Worm (Caenorhabditis elegans): ENCODE data around the gene ZK1073.2.

The ZK1073.2 gene

DNA sequence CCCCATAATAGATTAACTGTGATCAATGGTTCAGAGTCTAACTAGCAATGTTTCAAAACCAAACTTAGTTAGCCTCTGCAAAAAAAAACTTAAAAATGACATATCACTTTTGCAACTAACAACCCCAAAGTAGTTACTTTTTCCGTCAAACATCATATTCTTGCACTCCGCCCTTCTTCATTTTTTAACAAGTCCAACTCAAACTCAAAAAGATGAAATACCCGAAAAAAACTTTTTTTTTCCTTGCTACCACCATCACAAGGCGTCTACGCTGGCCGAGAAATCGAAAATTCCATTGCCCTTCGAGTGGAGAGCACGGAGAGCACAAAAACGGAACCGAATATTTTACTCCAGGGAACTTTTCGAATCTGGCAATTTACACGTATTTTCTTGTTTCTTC is 2.4 kb downstream of the ZK1073.2 start:
- TF ChIP-seq scrt-1 (GFP tag; IDR thresholded peaks at IDR 0.05) = no peak
- TF ChIP-seq hnd-1 (tag; optimal IDR thresholded peaks at IDR 0.05) = no peak
- TF ChIP-seq aly-1 (tag; optimal IDR thresholded peaks at IDR 0.05) = no peak
- TF ChIP-seq tbx-11 (GFP tag; IDR thresholded peaks at IDR 0.05) = no peak
- no peak for TF ChIP-seq hmg-4 (GFP tag; optimal IDR thresholded peaks at IDR 0.05)
- no peak for TF ChIP-seq B0310.2 (tag; optimal IDR thresholded peaks at IDR 0.05)
- no peak for TF ChIP-seq ceh-13 (GFP tag; optimal IDR thresholded peaks at IDR 0.05)
- no peak for TF ChIP-seq ets-7 (tag; optimal IDR thresholded peaks at IDR 0.05)
- TF ChIP-seq tbx-37 (GFP tag; conservative IDR thresholded peaks at IDR 0.05) = no peak
- no peak for TF ChIP-seq hmbx-1 (tag; optimal IDR thresholded peaks at IDR 0.05)
- no peak for TF ChIP-seq ama-1 (optimal IDR thresholded peaks at IDR 0.05)
- no peak for TF ChIP-seq flt-1 (GFP tag; IDR thresholded peaks at IDR 0.05)
- TF ChIP-seq F13C5.2 (tag; optimal IDR thresholded peaks at IDR 0.05) = no peak
- TF ChIP-seq sea-1 (GFP tag; conservative IDR thresholded peaks at IDR 0.05) = no peak
- no peak for TF ChIP-seq ceh-36 (tag; optimal IDR thresholded peaks at IDR 0.05)

DNA sequence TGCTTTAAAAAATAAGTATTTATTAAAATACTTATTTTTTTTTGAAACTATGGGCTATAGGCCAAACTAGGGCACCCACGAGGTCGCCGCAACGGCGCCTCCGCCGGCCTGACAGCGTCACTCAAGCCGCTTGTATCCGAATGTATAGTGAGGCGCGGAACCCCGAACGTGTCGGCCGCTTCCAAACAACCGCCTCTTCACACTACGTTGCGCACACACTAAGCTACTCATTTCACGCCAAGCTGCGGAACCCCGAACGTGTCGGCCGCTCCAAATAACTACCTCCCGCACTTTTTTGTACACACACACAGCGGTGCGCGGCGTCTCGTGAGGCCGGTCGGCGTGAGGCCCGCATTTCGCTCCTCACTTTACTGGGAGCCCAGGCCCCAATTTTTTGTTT is 9.4 kb downstream of the ZK1073.2 start:
- TF ChIP-seq ceh-13 (GFP tag; optimal IDR thresholded peaks at IDR 0.05) (no peak), ama-1 (optimal IDR thresholded peaks at IDR 0.05) (no peak), tra-4 (tag; optimal IDR thresholded peaks at IDR 0.05) (no peak), hmg-4 (GFP tag; optimal IDR thresholded peaks at IDR 0.05) (no peak), scrt-1 (GFP tag; IDR thresholded peaks at IDR 0.05) (no peak), hnd-1 (tag; optimal IDR thresholded peaks at IDR 0.05) (no peak), pes-1 (GFP tag; IDR thresholded peaks at IDR 0.05) (no peak), hmbx-1 (tag; optimal IDR thresholded peaks at IDR 0.05) (no peak), B0310.2 (tag; optimal IDR thresholded peaks at IDR 0.05) (no peak), aly-1 (tag; optimal IDR thresholded peaks at IDR 0.05) (no peak), F13C5.2 (tag; optimal IDR thresholded peaks at IDR 0.05) (no peak), tbx-37 (GFP tag; conservative IDR thresholded peaks at IDR 0.05) (no peak), sea-1 (GFP tag; conservative IDR thresholded peaks at IDR 0.05) (no peak), ceh-36 (tag; optimal IDR thresholded peaks at IDR 0.05) (no peak), tbx-11 (GFP tag; IDR thresholded peaks at IDR 0.05) (no peak), flt-1 (GFP tag; IDR thresholded peaks at IDR 0.05) (no peak), ets-7 (tag; optimal IDR thresholded peaks at IDR 0.05) (no peak)

DNA sequence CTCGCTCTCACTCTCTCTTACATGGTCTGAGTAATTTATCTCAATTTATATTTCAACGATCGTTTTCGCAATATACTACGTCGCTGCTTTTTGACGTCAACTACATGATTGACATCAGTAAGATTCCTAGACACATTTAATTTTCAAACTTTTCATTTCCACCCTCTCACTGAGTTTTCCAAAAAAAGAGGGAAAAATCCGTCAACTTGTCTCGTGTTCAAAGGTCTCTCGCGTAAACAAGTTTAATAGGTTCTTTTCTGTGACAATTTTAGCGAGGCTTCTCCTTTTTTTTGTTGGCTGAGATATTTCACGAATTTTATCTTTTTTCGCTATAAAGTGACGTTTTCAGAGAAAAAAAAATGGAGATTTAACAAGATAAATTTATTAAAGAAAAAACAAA is 10.5 kb downstream of the ZK1073.2 start:
- no peak for TF ChIP-seq F13C5.2 (tag; optimal IDR thresholded peaks at IDR 0.05)
- TF ChIP-seq flt-1 (GFP tag; IDR thresholded peaks at IDR 0.05) = no peak
- TF ChIP-seq hmbx-1 (tag; optimal IDR thresholded peaks at IDR 0.05) = no peak
- no peak for TF ChIP-seq hmg-4 (GFP tag; optimal IDR thresholded peaks at IDR 0.05)
- TF ChIP-seq ceh-13 (GFP tag; optimal IDR thresholded peaks at IDR 0.05) = no peak
- no peak for TF ChIP-seq B0310.2 (tag; optimal IDR thresholded peaks at IDR 0.05)
- no peak for TF ChIP-seq tbx-37 (GFP tag; conservative IDR thresholded peaks at IDR 0.05)
- TF ChIP-seq tra-4 (tag; optimal IDR thresholded peaks at IDR 0.05) = no peak
- TF ChIP-seq ets-7 (tag; optimal IDR thresholded peaks at IDR 0.05) = no peak
- TF ChIP-seq pes-1 (GFP tag; IDR thresholded peaks at IDR 0.05) = no peak

DNA sequence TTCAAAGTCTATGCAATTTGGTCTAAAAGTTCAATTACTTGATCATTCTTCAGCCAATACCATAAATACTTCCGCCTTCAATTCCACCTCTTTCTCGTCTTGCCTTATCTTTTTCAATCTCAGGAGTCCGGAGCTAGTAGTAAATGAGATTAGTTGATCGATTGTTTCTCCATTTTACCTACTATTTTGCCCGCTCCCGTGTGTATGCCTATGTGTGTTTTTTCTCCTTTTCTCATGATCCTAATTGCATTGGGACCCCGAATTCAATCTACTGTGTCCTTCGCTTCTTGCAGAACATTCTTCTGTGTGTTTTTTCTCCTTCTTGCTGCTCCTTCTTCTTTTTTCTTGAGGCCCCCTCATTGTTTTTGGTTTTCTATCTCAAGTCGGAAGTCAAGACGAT is 12.8 kb downstream of the ZK1073.2 start:
- TF ChIP-seq hmbx-1 (tag; optimal IDR thresholded peaks at IDR 0.05) (no peak), pes-1 (GFP tag; IDR thresholded peaks at IDR 0.05) (no peak), sea-1 (GFP tag; conservative IDR thresholded peaks at IDR 0.05) (no peak)

DNA sequence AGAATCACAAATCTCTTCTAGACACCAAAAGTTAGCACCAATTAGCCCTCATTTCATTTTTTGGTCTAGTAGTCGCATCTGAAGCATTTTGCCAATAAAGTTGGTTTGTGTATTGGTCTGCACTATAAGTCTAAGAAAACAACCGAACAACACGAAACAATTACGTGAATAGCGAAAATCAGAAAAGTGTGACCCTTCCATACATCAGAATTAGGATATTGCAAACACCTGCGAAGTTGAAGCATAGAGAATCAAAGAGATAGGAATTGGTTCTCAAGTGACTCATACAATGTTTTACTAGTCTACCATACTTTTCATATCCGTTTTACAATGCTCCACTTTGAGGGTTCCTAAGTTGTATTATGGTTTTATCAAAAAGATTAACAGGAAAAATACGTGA is 13.7 kb downstream of the ZK1073.2 start:
- TF ChIP-seq hmg-4 (GFP tag; optimal IDR thresholded peaks at IDR 0.05) (no peak), hmbx-1 (tag; optimal IDR thresholded peaks at IDR 0.05) (no peak), tbx-11 (GFP tag; IDR thresholded peaks at IDR 0.05) (no peak), pes-1 (GFP tag; IDR thresholded peaks at IDR 0.05) (no peak), ceh-13 (GFP tag; optimal IDR thresholded peaks at IDR 0.05) (no peak), sea-1 (GFP tag; conservative IDR thresholded peaks at IDR 0.05) (no peak), ama-1 (optimal IDR thresholded peaks at IDR 0.05) (no peak), ets-7 (tag; optimal IDR thresholded peaks at IDR 0.05) (no peak), flt-1 (GFP tag; IDR thresholded peaks at IDR 0.05) (no peak), ceh-36 (tag; optimal IDR thresholded peaks at IDR 0.05) (no peak), B0310.2 (tag; optimal IDR thresholded peaks at IDR 0.05) (no peak), F13C5.2 (tag; optimal IDR thresholded peaks at IDR 0.05) (no peak), scrt-1 (GFP tag; IDR thresholded peaks at IDR 0.05) (no peak), aly-1 (tag; optimal IDR thresholded peaks at IDR 0.05) (no peak), tbx-37 (GFP tag; conservative IDR thresholded peaks at IDR 0.05) (no peak), tra-4 (tag; optimal IDR thresholded peaks at IDR 0.05) (no peak)

DNA sequence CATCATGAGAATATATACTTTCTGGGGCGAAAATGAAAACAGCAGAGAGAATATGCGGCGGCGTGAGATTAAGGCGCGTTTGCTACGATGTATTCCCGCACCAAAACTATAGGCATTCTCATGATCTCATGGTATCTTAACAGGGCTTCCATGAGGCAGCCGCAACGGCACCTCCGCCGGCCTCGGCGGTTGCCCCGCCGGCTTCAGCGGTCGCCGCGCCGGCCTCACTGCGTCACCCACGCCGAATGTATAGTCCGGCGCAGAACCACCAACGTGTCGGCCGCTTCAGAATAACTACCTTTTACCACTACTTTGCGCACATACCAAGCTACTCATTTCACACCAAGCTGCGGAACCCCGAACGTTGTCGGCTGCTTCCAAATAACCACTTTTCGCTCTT is 14.1 kb downstream of the ZK1073.2 start:
- TF ChIP-seq tbx-37 (GFP tag; conservative IDR thresholded peaks at IDR 0.05) (no peak), scrt-1 (GFP tag; IDR thresholded peaks at IDR 0.05) (no peak), flt-1 (GFP tag; IDR thresholded peaks at IDR 0.05) (no peak), sea-1 (GFP tag; conservative IDR thresholded peaks at IDR 0.05) (no peak), tbx-11 (GFP tag; IDR thresholded peaks at IDR 0.05) (no peak), pes-1 (GFP tag; IDR thresholded peaks at IDR 0.05) (no peak)

DNA sequence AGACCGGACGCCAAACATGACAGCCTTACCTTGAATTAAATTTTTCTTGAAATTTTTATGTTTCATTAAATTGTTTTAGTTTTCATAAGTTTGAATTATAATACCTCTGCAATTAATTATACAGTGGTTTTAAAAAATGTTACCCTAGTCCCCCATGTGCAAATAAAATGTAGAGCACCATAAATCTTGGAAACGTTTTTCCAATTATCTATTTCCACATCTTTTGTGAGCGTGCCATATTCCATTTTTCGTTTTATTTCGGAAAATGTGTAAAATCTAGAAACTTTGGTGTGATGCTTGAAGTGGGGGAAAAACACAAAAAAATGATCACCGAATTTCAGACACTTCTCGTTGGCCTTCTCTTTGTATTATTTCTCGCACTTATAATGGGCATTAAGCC is 19.1 kb downstream of the ZK1073.2 start:
- no peak for TF ChIP-seq ceh-36 (tag; optimal IDR thresholded peaks at IDR 0.05)
- no peak for TF ChIP-seq tbx-11 (GFP tag; IDR thresholded peaks at IDR 0.05)
- TF ChIP-seq F13C5.2 (tag; optimal IDR thresholded peaks at IDR 0.05) = no peak

DNA sequence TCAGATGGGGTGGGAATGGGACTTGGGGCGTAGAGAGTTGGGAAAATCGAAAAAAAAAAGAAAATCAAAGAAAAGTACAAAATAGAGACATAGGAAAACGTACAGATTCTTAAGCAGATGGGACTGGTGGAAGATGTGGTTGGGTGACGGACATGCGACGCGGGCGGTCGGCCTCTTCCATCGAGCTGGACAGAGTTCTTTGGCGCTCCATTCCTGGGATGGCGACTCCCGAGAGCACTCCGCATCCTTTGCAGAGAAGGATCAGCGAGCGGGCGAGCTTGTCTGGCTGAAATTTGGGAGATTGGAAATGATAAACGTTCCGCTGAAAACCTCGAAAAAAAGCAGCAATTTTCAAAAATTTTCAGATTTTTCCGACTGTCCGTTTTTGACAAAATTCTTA is 20.8 kb downstream of the ZK1073.2 start:
- TF ChIP-seq hmg-4 (GFP tag; optimal IDR thresholded peaks at IDR 0.05) (no peak), tbx-11 (GFP tag; IDR thresholded peaks at IDR 0.05) (no peak), tra-4 (tag; optimal IDR thresholded peaks at IDR 0.05) (no peak), ama-1 (optimal IDR thresholded peaks at IDR 0.05) (no peak), sea-1 (GFP tag; conservative IDR thresholded peaks at IDR 0.05) (no peak), flt-1 (GFP tag; IDR thresholded peaks at IDR 0.05) (no peak), aly-1 (tag; optimal IDR thresholded peaks at IDR 0.05) (no peak), scrt-1 (GFP tag; IDR thresholded peaks at IDR 0.05) (no peak)
